Worm (Caenorhabditis elegans) whole organism, late embryonic: ENCODE data around the gene sod-4.

ENCODE experiments used
- C08G9.2 ChIP-seq: sonication (generic microtip); optimal IDR thresholded peaks from 2 replicates; lab custom pipeline; 2016; ENCODE audit warnings: mild to moderate bottlenecking, missing genetic modification characterization, moderate library complexity, missing compliant biosample characterization
- C38D4.7 ChIP-seq: fragments of 200-800 bp; sonication (Bioruptor generic); optimal IDR thresholded peaks from 2 replicates; lab custom pipeline; 2018; ENCODE audit warnings: mild to moderate bottlenecking, missing genetic modification characterization, moderate library complexity, missing compliant biosample characterization
- F13H6.1 ChIP-seq: sonication (generic microtip); optimal IDR thresholded peaks from 2 replicates; lab custom pipeline; 2016; ENCODE audit warnings: missing genetic modification characterization, missing compliant biosample characterization
- K02D7.2 ChIP-seq: sonication (generic microtip); optimal IDR thresholded peaks from 2 replicates; lab custom pipeline; 2017; ENCODE audit warnings: mild to moderate bottlenecking, missing genetic modification characterization, missing compliant biosample characterization
- T23F11.4 ChIP-seq: fragments of 200-800 bp; sonication (Bioruptor generic); optimal IDR thresholded peaks from 2 replicates; lab custom pipeline; 2018; ENCODE audit warnings: mild to moderate bottlenecking, missing genetic modification characterization, missing compliant biosample characterization
- ahr-1 ChIP-seq: sonication (generic microtip); optimal IDR thresholded peaks from 2 replicates; lab custom pipeline; 2016; ENCODE audit warnings: missing genetic modification characterization, missing compliant biosample characterization
- ceh-14 ChIP-seq: sonication (generic microtip); optimal IDR thresholded peaks from 2 replicates; lab custom pipeline; 2016; ENCODE audit warnings: missing genotype, missing genetic modification characterization, missing compliant biosample characterization
- ceh-18 ChIP-seq: sonication (generic microtip); optimal IDR thresholded peaks from 2 replicates; lab custom pipeline; 2016; ENCODE audit warnings: missing genetic modification characterization, missing compliant biosample characterization
- ceh-19 ChIP-seq: fragments of 200-800 bp; sonication (Bioruptor generic); optimal IDR thresholded peaks from 2 replicates; lab custom pipeline; 2018; ENCODE audit warnings: mild to moderate bottlenecking, missing genetic modification characterization, missing compliant biosample characterization
- ceh-2 ChIP-seq: sonication (generic microtip); optimal IDR thresholded peaks from 2 replicates; lab custom pipeline; 2016; ENCODE audit warnings: missing genotype, missing genetic modification characterization, missing compliant biosample characterization
- ceh-22 ChIP-seq: sonication (generic microtip); optimal IDR thresholded peaks from 2 replicates; lab custom pipeline; 2017; ENCODE audit warnings: missing biosample characterization, missing genetic modification characterization
- ceh-24 ChIP-seq: sonication (generic microtip); optimal IDR thresholded peaks from 2 replicates; lab custom pipeline; 2016; ENCODE audit warnings: mild to moderate bottlenecking, missing genetic modification characterization, missing compliant biosample characterization
- ceh-30 ChIP-seq: fragments of 150-350 bp; optimal IDR thresholded peaks from 2 replicates; lab custom pipeline; 2014; ENCODE audit warnings: missing biosample characterization, missing genetic modification characterization
- ceh-31 ChIP-seq: sonication (generic microtip); optimal IDR thresholded peaks from 2 replicates; lab custom pipeline; 2016; ENCODE audit warnings: missing genetic modification characterization, missing compliant biosample characterization
- ceh-34 ChIP-seq: sonication (generic microtip); optimal IDR thresholded peaks from 2 replicates; lab custom pipeline; 2016; ENCODE audit warnings: mild to moderate bottlenecking, missing genetic modification characterization, missing compliant biosample characterization
- ceh-45 ChIP-seq: fragments of 200-800 bp; sonication (Bioruptor generic); IDR thresholded peaks from 2 replicates; pipeline ENCODE4 v1.3.6; 2022; ENCODE audit warnings: missing genetic modification reagents, missing genetic modification characterization, missing compliant biosample characterization
- ceh-48 ChIP-seq: sonication (generic microtip); optimal IDR thresholded peaks from 2 replicates; lab custom pipeline; 2016; ENCODE audit warnings: missing genetic modification characterization, inconsistent platforms, missing compliant biosample characterization
- ceh-6 ChIP-seq: fragments of 200-800 bp; sonication (Bioruptor generic); optimal IDR thresholded peaks from 2 replicates; lab custom pipeline; 2018; ENCODE audit warnings: mild to moderate bottlenecking, missing genetic modification characterization, missing compliant biosample characterization
- che-1 ChIP-seq: sonication (generic microtip); optimal IDR thresholded peaks from 2 replicates; lab custom pipeline; 2016; ENCODE audit warnings: mild to moderate bottlenecking, missing genetic modification characterization, missing compliant biosample characterization
- dmd-4 ChIP-seq: sonication (generic microtip); optimal IDR thresholded peaks from 2 replicates; lab custom pipeline; 2016; ENCODE audit warnings: borderline replicate concordance, missing genetic modification characterization, missing compliant biosample characterization
- dve-1 ChIP-seq: sonication (generic microtip); optimal IDR thresholded peaks from 2 replicates; lab custom pipeline; 2017; ENCODE audit warnings: antibody characterized with exemption, mild to moderate bottlenecking, missing genetic modification characterization, missing compliant biosample characterization
- elt-4 ChIP-seq: sonication (generic microtip); optimal IDR thresholded peaks from 2 replicates; lab custom pipeline; 2016; ENCODE audit warnings: missing genetic modification characterization, missing compliant biosample characterization
- ets-4 ChIP-seq: sonication (generic microtip); optimal IDR thresholded peaks from 2 replicates; lab custom pipeline; 2016; ENCODE audit warnings: missing genetic modification characterization, missing compliant biosample characterization
- fax-1 ChIP-seq: sonication (generic microtip); optimal IDR thresholded peaks from 2 replicates; lab custom pipeline; 2016; ENCODE audit warnings: missing genotype, missing genetic modification characterization, missing compliant biosample characterization
- fkh-6 ChIP-seq: sonication (generic microtip); optimal IDR thresholded peaks from 2 replicates; lab custom pipeline; 2016; ENCODE audit warnings: missing genetic modification characterization, missing compliant biosample characterization
- gmeb-2 ChIP-seq: sonication (generic microtip); optimal IDR thresholded peaks from 2 replicates; lab custom pipeline; 2016; ENCODE audit warnings: missing genetic modification characterization, inconsistent platforms, missing compliant biosample characterization
- hlh-13 ChIP-seq: fragments of 200-800 bp; sonication (Bioruptor generic); optimal IDR thresholded peaks from 2 replicates; lab custom pipeline; 2018; ENCODE audit warnings: mild to moderate bottlenecking, missing genetic modification characterization, missing compliant biosample characterization
- hlh-15 ChIP-seq: sonication (generic microtip); optimal IDR thresholded peaks from 2 replicates; lab custom pipeline; 2016; ENCODE audit warnings: missing genetic modification characterization, missing compliant biosample characterization
- hlh-30 ChIP-seq: sonication (generic microtip); optimal IDR thresholded peaks from 2 replicates; lab custom pipeline; 2017; ENCODE audit warnings: antibody characterized with exemption, missing genetic modification characterization, missing compliant biosample characterization; ENCODE audit not compliant: insufficient read depth
- hlh-6 ChIP-seq: sonication (generic microtip); optimal IDR thresholded peaks from 2 replicates; lab custom pipeline; 2016; ENCODE audit warnings: missing genotype, missing genetic modification characterization, missing compliant biosample characterization
- hlh-8 ChIP-seq: sonication (generic microtip); optimal IDR thresholded peaks from 2 replicates; lab custom pipeline; 2016; ENCODE audit warnings: missing genotype, missing genetic modification characterization, missing compliant biosample characterization
- lim-6 ChIP-seq: sonication (generic microtip); optimal IDR thresholded peaks from 2 replicates; lab custom pipeline; 2016; ENCODE audit warnings: missing genetic modification characterization, missing compliant biosample characterization
- mec-3 ChIP-seq: sonication (generic microtip); optimal IDR thresholded peaks from 2 replicates; lab custom pipeline; 2016; ENCODE audit warnings: borderline replicate concordance, missing genetic modification characterization, missing compliant biosample characterization
- nhr-11 ChIP-seq: fragments of 150-350 bp; optimal IDR thresholded peaks from 2 replicates; lab custom pipeline; 2014; ENCODE audit warnings: missing biosample characterization, missing genetic modification characterization
- nhr-232 ChIP-seq: sonication (generic microtip); optimal IDR thresholded peaks from 2 replicates; lab custom pipeline; 2016; ENCODE audit warnings: missing genetic modification characterization, missing compliant biosample characterization
- npax-4 ChIP-seq: sonication (generic microtip); optimal IDR thresholded peaks from 2 replicates; lab custom pipeline; 2016; ENCODE audit warnings: missing genetic modification characterization, missing compliant biosample characterization
- odd-2 ChIP-seq: sonication (generic microtip); optimal IDR thresholded peaks from 2 replicates; lab custom pipeline; 2017; ENCODE audit warnings: antibody characterized with exemption, mild to moderate bottlenecking, missing genetic modification characterization, missing compliant biosample characterization
- pag-3 ChIP-seq: sonication (generic microtip); optimal IDR thresholded peaks from 2 replicates; lab custom pipeline; 2016; ENCODE audit warnings: missing compliant biosample characterization, missing genetic modification characterization, borderline replicate concordance
- pat-9 ChIP-seq: fragments of 200-800 bp; sonication (Bioruptor generic); optimal IDR thresholded peaks from 2 replicates; lab custom pipeline; 2018; ENCODE audit warnings: mild to moderate bottlenecking, missing genetic modification characterization, moderate library complexity, missing compliant biosample characterization
- pax-1 ChIP-seq: fragments of 150-350 bp; optimal IDR thresholded peaks from 2 replicates; lab custom pipeline; 2014; ENCODE audit warnings: missing biosample characterization, missing genetic modification characterization
- pha-2 ChIP-seq: sonication (generic microtip); optimal IDR thresholded peaks from 2 replicates; lab custom pipeline; 2017; ENCODE audit warnings: mild to moderate bottlenecking, missing genetic modification characterization, missing compliant biosample characterization
- pqm-1 ChIP-seq: sonication (generic microtip); optimal IDR thresholded peaks from 2 replicates; lab custom pipeline; 2016; ENCODE audit warnings: missing genetic modification characterization, missing compliant biosample characterization
- pros-1 ChIP-seq: fragments of 150-350 bp; optimal IDR thresholded peaks from 2 replicates; lab custom pipeline; 2014; ENCODE audit warnings: missing biosample characterization, missing genetic modification reagents, missing genetic modification characterization
- ref-2 ChIP-seq: sonication (generic microtip); optimal IDR thresholded peaks from 2 replicates; lab custom pipeline; 2016; ENCODE audit warnings: missing genetic modification characterization, missing compliant biosample characterization
- rnt-1 ChIP-seq: sonication (generic microtip); optimal IDR thresholded peaks from 2 replicates; lab custom pipeline; 2016; ENCODE audit warnings: missing genetic modification characterization, missing compliant biosample characterization
- sdc-2 ChIP-seq: sonication (generic microtip); optimal IDR thresholded peaks from 2 replicates; lab custom pipeline; 2016; ENCODE audit warnings: missing genotype, missing genetic modification characterization, missing compliant biosample characterization
- sox-2 ChIP-seq: fragments of 200-800 bp; sonication (Bioruptor generic); IDR thresholded peaks from 2 replicates; pipeline ENCODE4 v1.3.6; 2022; ENCODE audit warnings: missing genetic modification reagents, missing genetic modification characterization, missing compliant biosample characterization
- sox-4 ChIP-seq: sonication (generic microtip); optimal IDR thresholded peaks from 2 replicates; lab custom pipeline; 2017; ENCODE audit warnings: mild to moderate bottlenecking, missing genetic modification characterization, inconsistent platforms, missing compliant biosample characterization
- tbx-2 ChIP-seq: sonication (generic microtip); optimal IDR thresholded peaks from 2 replicates; lab custom pipeline; 2016; ENCODE audit warnings: missing genetic modification characterization, missing compliant biosample characterization
- tbx-7 ChIP-seq: sonication (generic microtip); optimal IDR thresholded peaks from 2 replicates; lab custom pipeline; 2016; ENCODE audit warnings: missing genotype, missing genetic modification characterization, missing compliant biosample characterization
- ttx-3 ChIP-seq: sonication (generic microtip); optimal IDR thresholded peaks from 2 replicates; lab custom pipeline; 2016; ENCODE audit warnings: missing genetic modification reagents, missing genetic modification characterization, missing compliant biosample characterization
- unc-42 ChIP-seq: sonication (generic microtip); optimal IDR thresholded peaks from 2 replicates; lab custom pipeline; 2016; ENCODE audit warnings: missing genotype, missing genetic modification characterization, missing compliant biosample characterization
- unc-86 ChIP-seq: sonication (generic microtip); optimal IDR thresholded peaks from 2 replicates; lab custom pipeline; 2016; ENCODE audit warnings: missing genetic modification characterization, missing compliant biosample characterization
- zip-5 ChIP-seq: sonication (generic microtip); optimal IDR thresholded peaks from 2 replicates; lab custom pipeline; 2016; ENCODE audit warnings: missing genetic modification characterization, missing compliant biosample characterization
- ztf-16 ChIP-seq: sonication (generic microtip); optimal IDR thresholded peaks from 2 replicates; lab custom pipeline; 2017; ENCODE audit warnings: missing genetic modification characterization, missing compliant biosample characterization

The sod-4 gene

DNA sequence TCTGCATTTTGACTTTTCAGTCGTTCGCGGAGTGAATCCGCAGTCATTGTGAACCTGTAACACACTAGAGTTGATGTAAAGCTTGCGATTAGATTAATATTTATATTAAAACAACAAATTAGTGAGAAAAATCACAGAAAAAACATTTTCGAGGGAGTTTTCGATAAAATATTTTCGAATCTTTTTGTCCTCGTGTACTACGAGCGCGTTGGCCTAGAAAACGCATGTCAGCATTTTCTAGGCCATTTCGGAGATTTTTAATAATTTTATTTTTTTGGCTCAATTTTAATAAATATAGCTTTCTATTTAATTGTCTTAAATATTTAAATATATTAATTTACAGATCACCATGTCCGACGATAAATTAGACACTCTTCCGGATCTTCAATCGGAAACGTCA lies 34.8 kb downstream of the sod-4 start, which contains the start of gene B0464.9:
B0464.9 (plus strand) TSS at position 344 of the 400 bp plus-strand sequence.
- TF ChIP-seq tbx-2: peak; percentile 81
- no peak for TF ChIP-seq pag-3
- TF ChIP-seq ceh-18 (tag; lab: Kevin White, UChicago): no peak
- no peak for TF ChIP-seq ceh-45 (GFP tag; lab: Robert Waterston, UW)
- TF ChIP-seq F13H6.1 (tag; lab: Kevin White, UChicago): no peak
- TF ChIP-seq ceh-22 (tag; lab: Kevin White, UChicago): no peak
- peak; percentile 73 for TF ChIP-seq zip-5 (tag; lab: Kevin White, UChicago)
- no peak for TF ChIP-seq odd-2 (tag; lab: Kevin White, UChicago)
- no peak for TF ChIP-seq ceh-48
- TF ChIP-seq ceh-24: no peak
- no peak for TF ChIP-seq unc-86 (tag; lab: Kevin White, UChicago)
- TF ChIP-seq gmeb-2 (tag; lab: Kevin White, UChicago): no peak
- no peak for TF ChIP-seq ztf-16 (tag; lab: Kevin White, UChicago)
- peak; percentile 59 for TF ChIP-seq ceh-2 (tag; lab: Kevin White, UChicago)
- peak; percentile 61 for TF ChIP-seq hlh-8 (tag; lab: Kevin White, UChicago)
- TF ChIP-seq ceh-6 (GFP tag; lab: Kevin White, UChicago): no peak
- no peak for TF ChIP-seq pat-9 (tag; lab: Kevin White, UChicago)
- TF ChIP-seq fkh-6: no peak
- TF ChIP-seq hlh-13 (GFP tag; lab: Kevin White, UChicago): no peak
- peak; percentile 76 for TF ChIP-seq C08G9.2 (tag; lab: Kevin White, UChicago)
- no peak for TF ChIP-seq mec-3
- TF ChIP-seq dmd-4 (tag; lab: Kevin White, UChicago): no peak
- no peak for TF ChIP-seq C38D4.7 (GFP tag; lab: Kevin White, UChicago)
- TF ChIP-seq ceh-31: peak; percentile 77
- peak; percentile 45 for TF ChIP-seq fax-1 (tag; lab: Kevin White, UChicago)
- no peak for TF ChIP-seq dve-1 (tag; lab: Kevin White, UChicago)
- no peak for TF ChIP-seq ceh-19
- peak; percentile 40 for TF ChIP-seq ttx-3
- no peak for TF ChIP-seq ahr-1 (tag; lab: Kevin White, UChicago)
- peak; percentile 10 for TF ChIP-seq ceh-14
- TF ChIP-seq hlh-6 (tag; lab: Kevin White, UChicago): no peak
- peak; percentile 4 for TF ChIP-seq rnt-1 (tag; lab: Kevin White, UChicago)
- peak; percentile 37 for TF ChIP-seq ref-2 (tag; lab: Kevin White, UChicago)
- no peak for TF ChIP-seq hlh-30 (tag; lab: Kevin White, UChicago)
- no peak for TF ChIP-seq sox-4 (tag; lab: Kevin White, UChicago)
- no peak for TF ChIP-seq ceh-30
- no peak for TF ChIP-seq pros-1
- peak; percentile 63 for TF ChIP-seq tbx-7
- TF ChIP-seq elt-4 (tag; lab: Kevin White, UChicago): no peak
- TF ChIP-seq lim-6 (tag; lab: Kevin White, UChicago): no peak
- TF ChIP-seq ceh-34 (tag; lab: Kevin White, UChicago): no peak
- no peak for TF ChIP-seq T23F11.4
- TF ChIP-seq nhr-11 (tag; lab: Kevin White, UChicago): no peak
- TF ChIP-seq pha-2 (tag; lab: Kevin White, UChicago): no peak
- TF ChIP-seq nhr-232 (tag; lab: Kevin White, UChicago): no peak
- TF ChIP-seq K02D7.2 (tag; lab: Kevin White, UChicago): no peak
- TF ChIP-seq unc-42 (tag; lab: Kevin White, UChicago): no peak
- TF ChIP-seq npax-4 (tag; lab: Kevin White, UChicago): no peak
- TF ChIP-seq pqm-1 (tag; lab: Kevin White, UChicago): no peak
- no peak for TF ChIP-seq pax-1 (tag; lab: Kevin White, UChicago)
- peak; percentile 56 for TF ChIP-seq ets-4 (tag; lab: Kevin White, UChicago)
- TF ChIP-seq sdc-2 (tag; lab: Kevin White, UChicago): no peak
- TF ChIP-seq sox-2: no peak
- no peak for TF ChIP-seq hlh-15 (tag; lab: Kevin White, UChicago)
- TF ChIP-seq che-1 (tag; lab: Kevin White, UChicago): no peak
